Worm (Caenorhabditis elegans) whole organism, L3 larva: ENCODE data around the gene F54F2.6.

Experiments
- R02D3.7 ChIP-seq: fragments of 150-350 bp; optimal IDR thresholded peaks from 2 replicates; lab custom pipeline; 2014; ENCODE audit warnings: missing biosample characterization, missing genetic modification characterization
- ZK546.5 ChIP-seq: sonication (generic microtip); optimal IDR thresholded peaks from 2 replicates; lab custom pipeline; 2017; ENCODE audit warnings: missing biosample characterization, missing genetic modification characterization
- aly-2 ChIP-seq: fragments of 150-350 bp; optimal IDR thresholded peaks from 2 replicates; lab custom pipeline; 2014; ENCODE audit warnings: missing biosample characterization, missing genetic modification characterization
- ama-1 ChIP-seq: fragments of 150-350 bp; optimal IDR thresholded peaks from 2 replicates; lab custom pipeline; 2018
- ceh-16 ChIP-seq: sonication (generic microtip); optimal IDR thresholded peaks from 2 replicates; lab custom pipeline; 2017; ENCODE audit warnings: missing biosample characterization, missing genetic modification characterization
- ceh-82 ChIP-seq: fragments of 150-350 bp; optimal IDR thresholded peaks from 2 replicates; lab custom pipeline; 2014; ENCODE audit warnings: missing biosample characterization, missing genetic modification characterization
- ceh-9 ChIP-seq: sonication (generic microtip); optimal IDR thresholded peaks from 2 replicates; lab custom pipeline; 2018; ENCODE audit warnings: missing biosample characterization, missing genetic modification characterization
- daf-12 ChIP-seq: fragments of 150-350 bp; optimal IDR thresholded peaks from 2 replicates; lab custom pipeline; 2014; ENCODE audit warnings: missing biosample characterization, missing genetic modification reagents, missing genetic modification characterization
- egl-27 ChIP-seq: sonication (generic microtip); optimal IDR thresholded peaks from 4 replicates; lab custom pipeline; 2017; ENCODE audit warnings: missing biosample characterization, missing genetic modification reagents, missing genetic modification characterization
- egl-5 ChIP-seq: fragments of 150-350 bp; optimal IDR thresholded peaks from 2 replicates; lab custom pipeline; 2017; ENCODE audit warnings: missing biosample characterization, missing genetic modification reagents, missing genetic modification characterization, inconsistent platforms
- elt-1 ChIP-seq: fragments of 150-350 bp; optimal IDR thresholded peaks from 2 replicates; lab custom pipeline; 2014; ENCODE audit warnings: missing biosample characterization, missing genetic modification characterization
- elt-2 ChIP-seq: sonication (generic microtip); optimal IDR thresholded peaks from 2 replicates; lab custom pipeline; 2016; ENCODE audit warnings: missing genetic modification reagents, mild to moderate bottlenecking, missing genetic modification characterization, missing compliant biosample characterization
- eor-1 ChIP-seq, 2 experiments: fragments of 150-350 bp; optimal IDR thresholded peaks; 2 replicates each; lab custom pipeline; 2014 to 2018; ENCODE audit warnings: missing biosample characterization in 2 of 2, missing genetic modification characterization in 2 of 2
- fkh-10 ChIP-seq: sonication (generic microtip); optimal IDR thresholded peaks from 2 replicates; lab custom pipeline; 2017; ENCODE audit warnings: missing biosample characterization, missing genetic modification reagents, missing genetic modification characterization
- fkh-2 ChIP-seq: fragments of 150-350 bp; optimal IDR thresholded peaks from 2 replicates; lab custom pipeline; 2014; ENCODE audit warnings: missing biosample characterization, missing genetic modification reagents, missing genetic modification characterization
- fos-1 ChIP-seq: fragments of 150-350 bp; optimal IDR thresholded peaks from 2 replicates; lab custom pipeline; 2014; ENCODE audit warnings: missing biosample characterization, missing genetic modification characterization
- hmg-11 ChIP-seq: sonication (generic microtip); optimal IDR thresholded peaks from 2 replicates; lab custom pipeline; 2016; ENCODE audit warnings: missing genetic modification characterization, missing compliant biosample characterization
- jun-1 ChIP-seq: fragments of 150-350 bp; optimal IDR thresholded peaks from 2 replicates; lab custom pipeline; 2014; ENCODE audit warnings: missing biosample characterization, missing genetic modification reagents, missing genetic modification characterization
- lin-15B ChIP-seq: fragments of 150-350 bp; optimal IDR thresholded peaks from 2 replicates; lab custom pipeline; 2014; ENCODE audit warnings: missing biosample characterization, missing genetic modification characterization
- lin-39 ChIP-seq: fragments of 150-350 bp; optimal IDR thresholded peaks from 2 replicates; lab custom pipeline; 2018; ENCODE audit warnings: missing biosample characterization, missing genetic modification reagents, missing genetic modification characterization
- lsy-12 ChIP-seq: sonication (generic microtip); optimal IDR thresholded peaks from 2 replicates; lab custom pipeline; 2016; ENCODE audit warnings: mild to moderate bottlenecking, missing genetic modification characterization, missing compliant biosample characterization
- mdl-1 ChIP-seq: fragments of 150-350 bp; optimal IDR thresholded peaks from 2 replicates; lab custom pipeline; 2014; ENCODE audit warnings: missing biosample characterization, missing genetic modification characterization
- mml-1 ChIP-seq: fragments of 150-350 bp; sonication (generic microtip); optimal IDR thresholded peaks from 3 replicates; lab custom pipeline; 2014; ENCODE audit warnings: missing biosample characterization, missing genetic modification characterization
- nfya-1 ChIP-seq: sonication (generic microtip); optimal IDR thresholded peaks from 2 replicates; lab custom pipeline; 2017; ENCODE audit warnings: missing genetic modification characterization, mild to moderate bottlenecking, missing compliant biosample characterization, antibody characterized with exemption, moderate library complexity; ENCODE audit not compliant: insufficient read depth
- nhr-11 ChIP-seq: fragments of 150-350 bp; optimal IDR thresholded peaks from 2 replicates; lab custom pipeline; 2014; ENCODE audit warnings: missing biosample characterization, missing genetic modification characterization
- nhr-12 ChIP-seq: fragments of 150-350 bp; optimal IDR thresholded peaks from 2 replicates; lab custom pipeline; 2014; ENCODE audit warnings: missing biosample characterization, missing genetic modification characterization
- nhr-23 ChIP-seq: fragments of 150-350 bp; optimal IDR thresholded peaks from 2 replicates; lab custom pipeline; 2014; ENCODE audit warnings: missing biosample characterization, missing genetic modification reagents, missing genetic modification characterization
- nhr-237 ChIP-seq: fragments of 150-350 bp; optimal IDR thresholded peaks from 2 replicates; lab custom pipeline; 2014; ENCODE audit warnings: missing biosample characterization, missing genetic modification characterization
- nhr-25 ChIP-seq: sonication (generic microtip); optimal IDR thresholded peaks from 2 replicates; lab custom pipeline; 2017; ENCODE audit warnings: missing biosample characterization, missing genetic modification characterization
- nhr-28 ChIP-seq: fragments of 150-350 bp; optimal IDR thresholded peaks from 2 replicates; lab custom pipeline; 2014; ENCODE audit warnings: missing biosample characterization, missing genetic modification characterization
- nhr-43 ChIP-seq: sonication (generic microtip); optimal IDR thresholded peaks from 2 replicates; lab custom pipeline; 2016; ENCODE audit warnings: mild to moderate bottlenecking, missing genetic modification characterization, missing compliant biosample characterization; ENCODE audit not compliant: poor library complexity, severe bottlenecking
- nhr-67 ChIP-seq: fragments of 150-350 bp; optimal IDR thresholded peaks from 2 replicates; lab custom pipeline; 2014; ENCODE audit warnings: missing biosample characterization, missing genetic modification characterization
- nhr-76 ChIP-seq: fragments of 150-350 bp; sonication (generic microtip); optimal IDR thresholded peaks from 5 replicates; lab custom pipeline; 2014; ENCODE audit warnings: missing biosample characterization, missing genetic modification characterization
- nhr-77 ChIP-seq: fragments of 150-350 bp; optimal IDR thresholded peaks from 2 replicates; lab custom pipeline; 2014; ENCODE audit warnings: missing biosample characterization, missing genetic modification characterization
- pha-4 ChIP-seq: fragments of 150-350 bp; optimal IDR thresholded peaks from 2 replicates; lab custom pipeline; 2014; ENCODE audit warnings: missing biosample characterization, missing genetic modification reagents, missing genetic modification characterization
- pqm-1 ChIP-seq: fragments of 150-350 bp; optimal IDR thresholded peaks from 2 replicates; lab custom pipeline; 2017; ENCODE audit warnings: missing biosample characterization, missing genetic modification characterization, inconsistent platforms
- sea-2 ChIP-seq: fragments of 150-350 bp; sonication (generic microtip); optimal IDR thresholded peaks from 4 replicates; lab custom pipeline; 2014; ENCODE audit warnings: missing biosample characterization, missing genetic modification reagents, missing genetic modification characterization
- skn-1 ChIP-seq: fragments of 150-350 bp; optimal IDR thresholded peaks from 2 replicates; lab custom pipeline; 2014; ENCODE audit warnings: missing biosample characterization, missing genetic modification characterization
- snpc-4 ChIP-seq: fragments of 150-350 bp; optimal IDR thresholded peaks from 2 replicates; lab custom pipeline; 2014; ENCODE audit warnings: missing biosample characterization, missing genetic modification characterization
- tbx-2 ChIP-seq: sonication (generic microtip); optimal IDR thresholded peaks from 2 replicates; lab custom pipeline; 2016; ENCODE audit warnings: mild to moderate bottlenecking, missing genetic modification characterization, missing compliant biosample characterization
- unc-39 ChIP-seq: sonication (generic microtip); optimal IDR thresholded peaks from 4 replicates; lab custom pipeline; 2017; ENCODE audit warnings: missing biosample characterization, missing genetic modification characterization
- unc-62 ChIP-seq: fragments of 150-350 bp; sonication (generic microtip); optimal IDR thresholded peaks from 4 replicates; lab custom pipeline; 2014; ENCODE audit warnings: missing biosample characterization, missing genetic modification reagents, missing genetic modification characterization
- zag-1 ChIP-seq: fragments of 150-350 bp; optimal IDR thresholded peaks from 2 replicates; lab custom pipeline; 2014; ENCODE audit warnings: missing biosample characterization, missing genetic modification characterization
- ztf-11 ChIP-seq: fragments of 150-350 bp; optimal IDR thresholded peaks from 2 replicates; lab custom pipeline; 2014; ENCODE audit warnings: missing biosample characterization, missing genetic modification characterization
- ztf-4 ChIP-seq: fragments of 150-350 bp; optimal IDR thresholded peaks from 2 replicates; lab custom pipeline; 2014; ENCODE audit warnings: missing biosample characterization, missing genetic modification characterization

F54F2.6 gene

DNA sequence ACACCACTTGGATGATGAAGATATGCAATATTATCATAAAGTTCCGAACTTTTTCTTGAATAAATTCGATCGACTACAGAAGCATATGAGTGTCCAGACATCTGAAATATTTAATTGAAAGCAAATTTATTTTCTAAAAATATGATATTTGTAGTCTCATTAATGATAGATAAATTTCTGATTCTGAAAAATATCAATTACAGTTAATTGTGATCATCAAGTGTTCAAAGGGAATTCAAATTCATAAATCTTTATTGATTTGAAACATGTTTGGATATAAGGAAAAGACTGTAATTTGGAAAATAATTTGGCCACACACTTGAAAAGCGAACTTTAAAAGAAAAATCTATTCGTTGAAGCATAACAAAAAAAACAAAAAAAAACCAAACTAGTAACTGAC lies 6.7 kb upstream of the F54F2.6 start, which contains the start of gene F54F2.7:
Gene F54F2.7, minus strand, starts transcription at position 101 of the 400 bp plus-strand sequence.
- TF ChIP-seq egl-27 (tag; lab: Kevin White, UChicago) (no peak), nfya-1 (no peak), aly-2 (tag; lab: Kevin White, UChicago) (no peak), ztf-11 (tag; lab: Kevin White, UChicago) (no peak), skn-1 (no peak), nhr-28 (no peak), fkh-2 (tag; lab: Kevin White, UChicago) (no peak), fkh-10 (GFP tag; lab: Kevin White, UChicago) (no peak), nhr-67 (tag; lab: Kevin White, UChicago) (no peak), ceh-82 (no peak), ama-1 (lab: Kevin White, UChicago) (no peak), egl-5 (tag; lab: Kevin White, UChicago) (no peak), zag-1 (tag; lab: Kevin White, UChicago) (no peak), daf-12 (tag; lab: Kevin White, UChicago) (no peak), mdl-1 (tag; lab: Kevin White, UChicago) (no peak), lsy-12 (tag; lab: Kevin White, UChicago) (no peak), eor-1 (tag; optimal IDR thresholded peaks at IDR 0.05; lab: Kevin White, UChicago) (no peak)
- TF ChIP-seq, all 47 proteins: peak for 0

- TF ChIP-seq zag-1 (tag; lab: Kevin White, UChicago) (no peak), tbx-2 (tag; lab: Kevin White, UChicago) (no peak), snpc-4 (tag; lab: Kevin White, UChicago) (no peak)
Measured at ce11 chrIII:8805815-8806214, 5.3 kb upstream of the F54F2.6 start.

- peak; percentile 86 for TF ChIP-seq sea-2 (GFP tag; lab: Kevin White, UChicago)
- peak; percentile 95 for TF ChIP-seq jun-1 (tag; lab: Kevin White, UChicago)
- TF ChIP-seq nhr-25: peak; percentile 99
- peak; percentile 74 for TF ChIP-seq hmg-11 (tag; lab: Kevin White, UChicago)
- TF ChIP-seq pha-4 (tag; lab: Kevin White, UChicago): peak; percentile 99
- peak; percentile 16 for TF ChIP-seq nhr-28
- TF ChIP-seq R02D3.7 (tag; lab: Kevin White, UChicago): peak; percentile 77
- no peak for TF ChIP-seq nhr-237
- peak; percentile 91 for TF ChIP-seq lsy-12 (tag; lab: Kevin White, UChicago)
- TF ChIP-seq pqm-1 (tag; lab: Kevin White, UChicago): peak; percentile 62
- no peak for TF ChIP-seq unc-39
- peak; percentile 78 for TF ChIP-seq nhr-77
- peak; percentile 17 for TF ChIP-seq nhr-67 (tag; lab: Kevin White, UChicago)
- TF ChIP-seq mml-1 (tag; lab: Kevin White, UChicago): peak; percentile 40
- peak; percentile 82 for TF ChIP-seq zag-1 (tag; lab: Kevin White, UChicago)
- peak; percentile 70 for TF ChIP-seq ztf-4 (tag; lab: Kevin White, UChicago)
- TF ChIP-seq ceh-16 (tag; lab: Kevin White, UChicago): no peak
- peak; percentile 97 for TF ChIP-seq lin-39 (tag; lab: Kevin White, UChicago)
- peak; percentile 50 for TF ChIP-seq ceh-9
- peak; percentile 92 for TF ChIP-seq tbx-2 (tag; lab: Kevin White, UChicago)
- TF ChIP-seq egl-5 (tag; lab: Kevin White, UChicago): peak; percentile 84
- TF ChIP-seq mdl-1 (tag; lab: Kevin White, UChicago): peak; percentile 95
- peak; percentile 82 for TF ChIP-seq fkh-10 (GFP tag; lab: Kevin White, UChicago)
- peak; percentile 72 for TF ChIP-seq fos-1 (tag; lab: Kevin White, UChicago)
- peak; percentile 74 for TF ChIP-seq lin-15B (tag; lab: Kevin White, UChicago)
- TF ChIP-seq elt-1 (tag; lab: Kevin White, UChicago): peak; percentile 69
- TF ChIP-seq ztf-11 (tag; lab: Kevin White, UChicago): no peak
- peak; percentile 88 for TF ChIP-seq snpc-4 (tag; lab: Kevin White, UChicago)
- peak; percentile 89 for TF ChIP-seq aly-2 (tag; lab: Kevin White, UChicago)
- TF ChIP-seq nhr-43 (tag; lab: Kevin White, UChicago): peak; percentile 70
- TF ChIP-seq skn-1: peak; percentile 89
- TF ChIP-seq eor-1 (tag; optimal IDR thresholded peaks at IDR 0.05; lab: Kevin White, UChicago): peak in 1 of 2 experiments; percentile 75
- TF ChIP-seq elt-2 (tag; lab: Kevin White, UChicago): peak; percentile 93
- peak; percentile 99 for TF ChIP-seq unc-62 (GFP tag; lab: Kevin White, UChicago)
- peak; percentile 98 for TF ChIP-seq nhr-11 (tag; lab: Kevin White, UChicago)
- TF ChIP-seq fkh-2 (tag; lab: Kevin White, UChicago): no peak
- TF ChIP-seq ama-1 (lab: Kevin White, UChicago): peak; percentile 90
- no peak for TF ChIP-seq nhr-12
- TF ChIP-seq daf-12 (tag; lab: Kevin White, UChicago): peak; percentile 41
- TF ChIP-seq ceh-82: peak; percentile 75
- no peak for TF ChIP-seq nhr-76
- TF ChIP-seq nhr-23 (tag; lab: Kevin White, UChicago): peak; percentile 98
- no peak for TF ChIP-seq ZK546.5 (tag; lab: Kevin White, UChicago)
Measured at ce11 chrIII:8801864-8802818, 1.6 kb upstream of the F54F2.6 start.
